Fruit fly (Drosophila melanogaster): ENCODE measurements around the gene CG33178.

The CG33178 gene

dm6 chrX:15048713-15049112 lies 33.9 kb upstream of the CG33178 start:
- TF ChIP-seq pfk (GFP tag; optimal IDR thresholded peaks at IDR 0.05) (peak; percentile 10), sug (tag; optimal IDR thresholded peaks at IDR 0.05) (peak; percentile 26), CG34376 (GFP tag; optimal IDR thresholded peaks at IDR 0.05) (peak; percentile 62), grn (GFP tag; optimal IDR thresholded peaks at IDR 0.05) (peak; percentile 36), CG4730 (GFP tag; IDR thresholded peaks at IDR 0.05) (no peak), dysf (GFP tag; IDR thresholded peaks at IDR 0.05) (no peak), trem (tag; optimal IDR thresholded peaks at IDR 0.05) (no peak), CG10543 (GFP tag; optimal IDR thresholded peaks at IDR 0.05) (peak; percentile 52), peb (GFP tag; IDR thresholded peaks at IDR 0.05) (no peak), gcm (GFP tag; optimal IDR thresholded peaks at IDR 0.05) (no peak), ftz-f1 (GFP tag; optimal IDR thresholded peaks at IDR 0.05) (peak; percentile 88), GATAe (GFP tag; conservative IDR thresholded peaks at IDR 0.05) (peak; percentile 86), CG1792 (GFP tag; optimal IDR thresholded peaks at IDR 0.05) (no peak), exex (tag; optimal IDR thresholded peaks at IDR 0.05) (peak; percentile 52), sc (optimal IDR thresholded peaks at IDR 0.05) (no peak), sc (GFP tag; optimal IDR thresholded peaks at IDR 0.05) (no peak), CG11085 (GFP tag; IDR thresholded peaks at IDR 0.05) (no peak), mirr (GFP tag; optimal IDR thresholded peaks at IDR 0.05) (peak; percentile 39), pros (GFP tag; optimal IDR thresholded peaks at IDR 0.05) (peak; percentile 77), org-1 (GFP tag; optimal IDR thresholded peaks at IDR 0.05) (no peak), CG10565 (GFP tag; optimal IDR thresholded peaks at IDR 0.05) (no peak), gt (GFP tag; IDR thresholded peaks at IDR 0.05) (no peak), pnt (GFP tag; optimal IDR thresholded peaks at IDR 0.05) (no peak), zfh1 (GFP tag; IDR thresholded peaks at IDR 0.05) (no peak), CG6813 (GFP tag; optimal IDR thresholded peaks at IDR 0.05) (no peak), lab (GFP tag; optimal IDR thresholded peaks at IDR 0.05) (peak; percentile 25), MTF-1 (GFP tag; optimal IDR thresholded peaks at IDR 0.05; ENCODE audit: borderline replicate concordance) (no peak), Taf1 (GFP tag; IDR thresholded peaks at IDR 0.05) (no peak), Dp (GFP tag; optimal IDR thresholded peaks at IDR 0.05) (no peak), z (GFP tag; IDR thresholded peaks at IDR 0.05) (peak; percentile 55; the same call in 2 of the 3 replicates), prd (optimal IDR thresholded peaks at IDR 0.05) (no peak), prd (GFP tag; IDR thresholded peaks at IDR 0.05) (no peak), CG7963 (GFP tag; IDR thresholded peaks at IDR 0.05; ENCODE audit: partially characterized antibody) (no peak), Trl (optimal IDR thresholded peaks at IDR 0.05) (peak; percentile 10 to 72), Trl (GFP tag; optimal IDR thresholded peaks at IDR 0.05) (no peak), cg (GFP tag; optimal IDR thresholded peaks at IDR 0.05) (peak; percentile 76), Med (GFP tag) (peak; percentile 22), CG12071 (GFP tag; optimal IDR thresholded peaks at IDR 0.05) (no peak), chinmo (GFP tag; IDR thresholded peaks at IDR 0.05; ENCODE audit: partially characterized antibody) (peak; percentile 78; the same call in 1 of the 4 replicates), CG8089 (GFP tag; optimal IDR thresholded peaks at IDR 0.05) (no peak), CG4854 (GFP tag; optimal IDR thresholded peaks at IDR 0.05) (no peak)

dm6 chrX:15062619-15063018 lies 20.0 kb upstream of the CG33178 start:
- TF ChIP-seq Med (GFP tag) = peak; percentile 14
- peak; percentile 51 for TF ChIP-seq MBD-R2 (GFP tag; IDR thresholded peaks at IDR 0.05)
- peak; percentile 26 for TF ChIP-seq pzg (GFP tag; optimal IDR thresholded peaks at IDR 0.05)
- TF ChIP-seq CG13287 (GFP tag; IDR thresholded peaks at IDR 0.05; ENCODE audit: partially characterized antibody) = 0 out of 2 replicates have a peak, but pooled peaks have one; percentile 6
- TF ChIP-seq Ets65A (GFP tag) = peak; percentile 84
- peak; percentile 39 for TF ChIP-seq sens (GFP tag)
- no peak for TF ChIP-seq cg (GFP tag; optimal IDR thresholded peaks at IDR 0.05)
- peak; percentile 9 for TF ChIP-seq YL-1 (GFP tag; optimal IDR thresholded peaks at IDR 0.05)
- peak; percentile 74 for TF ChIP-seq ewg (GFP tag; optimal IDR thresholded peaks at IDR 0.05)
- TF ChIP-seq cad (GFP tag; optimal IDR thresholded peaks at IDR 0.05) = no peak
- no peak for TF ChIP-seq ranshi (GFP tag; IDR thresholded peaks at IDR 0.05)
- TF ChIP-seq crp (GFP tag; optimal IDR thresholded peaks at IDR 0.05) = peak in 1 of 2 experiments; percentile 79
- TF ChIP-seq CG11456 (GFP tag; IDR thresholded peaks at IDR 0.05) = no peak
- peak; percentile 98 for TF ChIP-seq onecut (GFP tag; IDR thresholded peaks at IDR 0.05)
- TF ChIP-seq trem (tag; optimal IDR thresholded peaks at IDR 0.05) = peak; percentile 98
- TF ChIP-seq crol (GFP tag; IDR thresholded peaks at IDR 0.05) = peak; percentile 58

Data from whole organism, embryonic.